Worm (Caenorhabditis elegans) whole organism, L2 larva: ENCODE results near the gene smex-1.

Experiments
- ama-1 ChIP-seq: fragments of 150-350 bp; optimal IDR thresholded peaks from 2 replicates; lab custom pipeline; 2018; ENCODE audit warnings: inconsistent platforms
- nhr-11 ChIP-seq: fragments of 150-350 bp; optimal IDR thresholded peaks from 2 replicates; lab custom pipeline; 2014; ENCODE audit warnings: missing biosample characterization, missing genetic modification characterization
- unc-55 ChIP-seq: fragments of 150-350 bp; sonication (generic microtip); optimal IDR thresholded peaks from 3 replicates; lab custom pipeline; 2014; ENCODE audit warnings: missing biosample characterization, missing genetic modification reagents, missing genetic modification characterization

DNA sequence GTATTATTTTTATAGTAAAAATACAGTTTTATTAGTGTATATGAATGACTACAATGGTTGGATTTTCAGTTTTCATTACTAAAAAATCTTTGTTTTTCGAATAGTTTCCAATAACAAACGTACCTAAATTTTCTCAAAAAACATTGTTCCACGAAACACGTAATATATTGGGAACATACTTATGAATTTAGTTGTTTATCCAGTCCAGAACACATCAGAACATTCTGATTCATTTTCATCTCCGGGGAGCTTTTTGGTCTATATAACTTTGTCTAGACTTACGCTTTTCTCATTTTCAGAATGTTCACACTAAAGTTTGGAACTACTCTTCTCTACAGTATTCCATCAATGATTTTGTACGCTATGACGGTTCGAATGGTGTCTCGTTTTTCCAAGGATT, 4.0 kb downstream of the smex-1 start, which contains the start of gene srg-33:
- TF ChIP-seq ama-1 (lab: Kevin White, UChicago) (no peak), nhr-11 (no peak), unc-55 (no peak)
